Worm (Caenorhabditis elegans) whole organism, L3 larva: ENCODE measurements around the gene F20C5.11.

Source experiments
- R02D3.7 ChIP-seq: fragments of 150-350 bp; optimal IDR thresholded peaks from 2 replicates; lab custom pipeline; 2014; ENCODE audit warnings: missing biosample characterization, missing genetic modification characterization
- ZK546.5 ChIP-seq: sonication (generic microtip); optimal IDR thresholded peaks from 2 replicates; lab custom pipeline; 2017; ENCODE audit warnings: missing biosample characterization, missing genetic modification characterization
- egl-27 ChIP-seq: sonication (generic microtip); optimal IDR thresholded peaks from 4 replicates; lab custom pipeline; 2017; ENCODE audit warnings: missing biosample characterization, missing genetic modification reagents, missing genetic modification characterization
- jun-1 ChIP-seq: fragments of 150-350 bp; optimal IDR thresholded peaks from 2 replicates; lab custom pipeline; 2014; ENCODE audit warnings: missing biosample characterization, missing genetic modification reagents, missing genetic modification characterization
- nfya-1 ChIP-seq: sonication (generic microtip); optimal IDR thresholded peaks from 2 replicates; lab custom pipeline; 2017; ENCODE audit warnings: missing genetic modification characterization, mild to moderate bottlenecking, missing compliant biosample characterization, antibody characterized with exemption, moderate library complexity; ENCODE audit not compliant: insufficient read depth
- nhr-11 ChIP-seq: fragments of 150-350 bp; optimal IDR thresholded peaks from 2 replicates; lab custom pipeline; 2014; ENCODE audit warnings: missing biosample characterization, missing genetic modification characterization
- nhr-12 ChIP-seq: fragments of 150-350 bp; optimal IDR thresholded peaks from 2 replicates; lab custom pipeline; 2014; ENCODE audit warnings: missing biosample characterization, missing genetic modification characterization
- nhr-77 ChIP-seq: fragments of 150-350 bp; optimal IDR thresholded peaks from 2 replicates; lab custom pipeline; 2014; ENCODE audit warnings: missing biosample characterization, missing genetic modification characterization
- pqm-1 ChIP-seq: fragments of 150-350 bp; optimal IDR thresholded peaks from 2 replicates; lab custom pipeline; 2017; ENCODE audit warnings: missing biosample characterization, missing genetic modification characterization, inconsistent platforms
- unc-39 ChIP-seq: sonication (generic microtip); optimal IDR thresholded peaks from 4 replicates; lab custom pipeline; 2017; ENCODE audit warnings: missing biosample characterization, missing genetic modification characterization

ce11 chrIV:8739294-8739693 is 22.5 kb downstream of the F20C5.11 start, which contains the start of gene F21D5.5:
- TF ChIP-seq unc-39 (tag; lab: Kevin White, UChicago), result no peak
- no peak for TF ChIP-seq pqm-1 (tag; lab: Kevin White, UChicago)
- TF ChIP-seq nhr-12, result no peak
- TF ChIP-seq nhr-77 (tag; lab: Kevin White, UChicago), result no peak
- TF ChIP-seq jun-1, result no peak
- TF ChIP-seq ZK546.5 (tag; lab: Kevin White, UChicago), result no peak
- TF ChIP-seq R02D3.7 (tag; lab: Kevin White, UChicago), result no peak
- no peak for TF ChIP-seq nhr-11
- TF ChIP-seq egl-27, result no peak
- no peak for TF ChIP-seq nfya-1 (tag; lab: Kevin White, UChicago)
